Fruit fly (Drosophila melanogaster): Measurements from ENCODE around the gene clumsy.

The clumsy gene

DNA sequence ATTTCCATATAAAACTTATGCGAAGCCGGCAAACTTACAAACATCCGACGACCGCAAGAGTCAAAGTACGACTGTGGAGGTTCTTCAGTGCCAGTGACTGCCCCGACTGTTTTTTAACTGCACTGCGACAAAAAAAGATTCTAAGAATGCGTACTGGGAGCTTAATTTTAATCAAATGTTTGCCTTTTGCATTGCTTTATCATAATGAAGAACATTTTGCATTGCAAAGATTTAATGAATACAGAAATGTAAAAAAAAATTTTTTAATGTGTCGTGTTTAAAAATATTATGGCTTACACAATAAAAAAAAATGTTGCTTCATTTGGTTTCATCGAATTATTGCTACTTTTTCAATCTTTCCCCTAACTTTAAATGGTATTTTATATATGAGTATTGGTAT lies 9.1 kb upstream of the clumsy start:
- TF ChIP-seq noc (tag; optimal IDR thresholded peaks at IDR 0.05), result no peak

DNA sequence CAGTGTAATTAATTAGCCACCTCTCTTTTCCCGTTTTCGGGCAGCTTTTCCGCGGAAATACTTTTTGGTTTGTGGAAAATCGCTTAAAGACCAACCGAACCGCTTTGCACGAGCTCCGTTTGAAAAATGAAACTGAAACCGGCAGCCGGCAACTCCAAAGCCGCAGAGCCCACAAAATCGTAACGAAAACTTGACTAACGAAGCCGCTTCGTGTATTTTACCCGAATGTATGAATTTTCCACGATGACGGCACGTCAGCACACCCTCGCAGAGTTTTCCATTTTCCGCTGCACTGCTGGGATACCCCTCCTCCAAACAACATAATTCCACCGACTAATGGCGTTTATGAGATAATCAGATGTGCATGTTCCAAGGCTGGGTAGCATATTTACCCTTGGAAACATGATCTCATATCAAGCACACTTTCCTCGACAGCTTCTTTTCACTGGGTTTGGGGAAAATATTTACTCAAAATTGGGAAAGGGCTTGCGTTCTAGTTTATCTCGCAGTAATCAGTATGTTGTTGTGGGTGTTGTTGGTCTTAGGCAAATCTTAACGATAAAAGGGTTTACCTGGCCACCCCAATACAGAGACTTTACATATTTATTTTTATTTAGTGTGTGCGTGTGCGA lies 7.5 kb upstream of the clumsy start, which contains the start of gene Ret:
Ret (minus strand) TSS at position 130 of the 632 bp plus-strand sequence.
- TF ChIP-seq noc (tag; optimal IDR thresholded peaks at IDR 0.05), result no peak

DNA sequence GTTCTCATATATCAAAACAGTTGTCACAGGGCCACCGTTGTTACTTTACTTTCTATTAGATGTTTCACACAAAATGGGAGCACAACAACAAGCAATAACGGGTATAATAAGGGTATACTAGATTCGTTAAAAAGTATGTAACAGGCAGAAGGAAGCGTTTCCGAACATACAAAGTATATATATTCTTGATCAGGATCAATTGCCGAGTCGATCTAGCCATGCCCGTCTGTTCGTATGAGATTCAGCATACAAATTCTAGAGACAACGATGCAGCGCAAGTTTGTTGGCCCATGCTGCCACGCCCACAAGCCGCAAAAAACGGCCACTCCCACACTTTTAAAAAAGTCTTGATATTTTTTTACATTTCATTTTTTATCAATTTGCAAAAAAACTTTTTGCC lies 6.0 kb upstream of the clumsy start, which contains the start of gene CG31624:
CG31624 (minus strand) TSS at position 101 of the 400 bp plus-strand sequence.
- no peak for TF ChIP-seq noc (tag; optimal IDR thresholded peaks at IDR 0.05)

DNA sequence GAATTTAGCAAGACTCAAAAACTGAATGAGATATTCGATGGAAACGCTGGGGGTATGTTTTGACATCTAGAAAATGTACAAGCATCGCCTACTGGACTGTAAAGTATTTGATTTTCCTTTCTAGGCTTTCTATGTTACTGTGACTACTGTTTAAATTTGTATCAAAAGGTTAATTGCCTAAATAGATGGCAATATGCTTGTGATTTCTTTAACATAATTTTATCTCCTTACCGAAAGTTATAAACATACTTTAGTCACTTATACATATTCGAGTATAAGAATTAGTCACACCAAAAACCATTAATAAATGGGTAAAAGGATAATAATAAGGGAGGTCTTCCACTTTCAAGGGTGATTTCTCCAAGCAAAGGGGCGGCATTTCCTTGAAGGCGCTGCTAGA lies 3.6 kb upstream of the clumsy start, which contains the start of gene CG31988:
CG31988 (minus strand) TSS at position 101 of the 400 bp plus-strand sequence.
- no peak for TF ChIP-seq noc (tag; optimal IDR thresholded peaks at IDR 0.05)

DNA sequence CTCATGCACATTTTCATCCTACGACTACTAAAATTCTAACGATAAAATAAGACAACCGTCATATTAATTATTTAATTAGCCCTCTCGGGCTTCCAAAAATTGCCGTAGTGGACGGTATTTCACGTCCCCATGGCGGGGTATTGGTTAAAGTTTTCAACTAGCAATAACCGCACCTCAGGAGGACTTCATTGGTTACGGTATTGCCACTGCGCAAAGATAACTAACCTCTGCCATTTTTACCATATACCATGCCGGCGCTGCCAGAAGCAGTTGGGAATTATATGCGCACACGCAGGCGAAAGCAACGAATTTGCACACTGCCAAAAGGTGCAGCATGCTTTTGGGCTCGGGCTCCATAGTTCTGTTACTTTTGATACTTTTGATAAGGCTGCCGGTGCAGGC lies 8.7 kb downstream of the clumsy start:
- TF ChIP-seq noc (tag; optimal IDR thresholded peaks at IDR 0.05), result no peak

DNA sequence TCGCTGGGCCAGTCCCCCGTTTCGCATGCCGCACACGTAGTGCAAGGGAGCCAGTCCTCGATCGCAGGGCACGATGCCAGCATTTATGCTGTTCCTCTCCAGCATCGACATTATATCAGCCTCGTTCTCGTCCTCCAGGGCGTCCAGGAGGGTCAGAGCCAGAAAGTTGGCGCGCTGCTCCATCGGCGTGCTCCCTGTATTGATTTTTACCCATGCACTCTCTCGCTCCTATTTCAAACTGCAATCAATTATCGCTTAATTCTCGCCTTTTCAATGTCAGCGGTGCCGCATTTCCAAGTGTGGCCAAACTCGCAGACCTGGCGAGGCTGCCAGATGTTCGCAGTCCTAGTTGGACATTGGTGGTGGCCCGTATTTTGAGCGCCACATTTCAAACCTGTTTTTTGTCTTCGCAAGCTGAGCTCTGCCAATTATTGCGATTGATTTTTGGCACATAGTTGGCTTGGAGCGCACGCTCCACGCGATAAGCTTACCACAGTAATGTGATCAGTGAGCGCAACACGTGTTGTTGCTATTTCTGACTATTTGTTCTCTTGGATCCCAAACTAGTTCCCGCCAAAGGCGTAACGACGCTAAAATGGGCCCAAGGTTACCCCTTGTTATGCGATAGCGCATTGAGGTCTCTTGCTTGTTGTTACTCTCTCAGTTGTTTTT lies 12.1 kb downstream of the clumsy start, which contains the start of gene CG8679:
CG8679 (minus strand) TSS at position 305 of the 672 bp plus-strand sequence.
- peak; percentile 24 for TF ChIP-seq noc (tag; optimal IDR thresholded peaks at IDR 0.05)

DNA sequence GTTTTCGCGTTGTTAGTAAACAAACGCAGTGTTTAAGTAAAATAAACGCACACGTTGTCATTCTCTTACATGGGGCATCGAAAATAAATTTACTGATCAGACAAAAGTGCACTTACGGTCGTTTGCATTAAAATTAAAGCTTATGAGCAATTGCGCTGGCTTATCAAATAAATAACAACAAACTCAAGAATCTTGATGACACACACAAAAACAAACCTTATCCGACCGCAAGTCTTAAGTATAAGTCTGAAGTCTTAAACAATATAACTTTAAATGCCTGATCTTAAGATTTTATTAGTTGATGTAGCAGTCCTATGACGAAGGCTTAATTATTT lies 12.6 kb downstream of the clumsy start:
- no peak for TF ChIP-seq noc (tag; optimal IDR thresholded peaks at IDR 0.05)

DNA sequence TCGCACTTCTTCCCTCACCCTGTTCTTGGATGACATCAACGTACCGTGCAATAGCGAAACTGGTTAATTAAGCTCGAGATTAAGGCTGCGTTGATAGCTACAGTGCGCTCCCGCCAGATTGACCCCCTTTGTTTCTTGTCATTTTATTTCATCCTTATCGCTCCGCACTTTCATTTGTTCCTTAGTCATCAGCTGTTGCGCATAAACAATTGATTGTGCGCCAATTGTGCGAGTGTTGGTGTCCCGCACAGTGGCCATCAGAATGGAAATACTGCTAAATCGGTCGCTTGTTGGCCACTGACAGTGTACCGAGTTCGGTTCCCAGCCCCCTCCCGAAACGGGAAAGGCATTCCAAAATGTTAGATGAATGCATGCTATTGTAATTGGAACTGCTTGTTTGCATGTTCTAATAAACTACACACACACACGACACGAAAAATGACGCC lies 13.4 kb downstream of the clumsy start:
- peak; percentile 56 for TF ChIP-seq noc (tag; optimal IDR thresholded peaks at IDR 0.05)

DNA sequence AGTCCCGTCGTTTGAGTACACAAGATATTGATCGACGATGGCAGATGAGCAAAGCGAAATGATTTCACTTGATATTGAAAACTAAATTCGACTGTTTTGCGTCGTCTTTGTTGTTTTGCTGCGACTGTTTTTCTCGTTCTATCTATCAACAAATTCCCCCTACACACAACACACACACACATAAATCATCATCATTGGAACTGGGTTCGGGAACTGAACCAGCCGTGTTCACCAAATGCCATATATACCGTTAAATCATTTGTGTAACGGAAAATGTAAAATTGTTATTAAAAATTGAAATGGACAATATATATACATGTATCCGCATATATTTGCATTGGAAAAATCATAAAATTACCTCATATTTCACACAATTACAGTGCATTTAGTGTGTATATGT lies 14.1 kb downstream of the clumsy start, which contains the start of gene Atg18b:
Atg18b (minus strand) TSS at position 177 of the 400 bp plus-strand sequence.
- no peak for TF ChIP-seq noc (tag; optimal IDR thresholded peaks at IDR 0.05)

DNA sequence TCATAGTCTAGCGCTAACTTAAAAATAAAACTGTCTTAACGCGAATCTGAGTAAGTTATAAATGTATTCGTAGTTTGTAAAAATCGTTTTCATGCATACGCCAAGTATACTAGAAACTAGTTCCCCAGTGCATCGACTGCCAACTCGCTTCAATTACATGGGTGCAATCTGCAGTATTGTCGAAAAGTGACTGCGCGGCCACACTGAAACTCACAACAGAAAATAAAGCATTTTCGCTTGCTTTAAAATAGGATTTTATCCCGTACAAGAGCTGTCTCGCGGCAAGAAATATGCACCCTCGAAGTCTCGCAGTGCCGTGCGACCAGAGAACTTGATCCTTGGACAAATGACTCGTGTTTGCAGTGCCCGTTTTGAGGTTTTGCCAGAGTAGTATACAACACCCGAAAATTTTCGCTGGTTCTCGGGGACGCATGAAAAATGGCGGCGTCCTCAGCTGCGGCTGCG lies 14.9 kb downstream of the clumsy start, which contains the start of gene CG8677:
CG8677 (plus strand) TSS at position 199 of the 465 bp plus-strand sequence.
- TF ChIP-seq noc (tag; optimal IDR thresholded peaks at IDR 0.05), result no peak

DNA sequence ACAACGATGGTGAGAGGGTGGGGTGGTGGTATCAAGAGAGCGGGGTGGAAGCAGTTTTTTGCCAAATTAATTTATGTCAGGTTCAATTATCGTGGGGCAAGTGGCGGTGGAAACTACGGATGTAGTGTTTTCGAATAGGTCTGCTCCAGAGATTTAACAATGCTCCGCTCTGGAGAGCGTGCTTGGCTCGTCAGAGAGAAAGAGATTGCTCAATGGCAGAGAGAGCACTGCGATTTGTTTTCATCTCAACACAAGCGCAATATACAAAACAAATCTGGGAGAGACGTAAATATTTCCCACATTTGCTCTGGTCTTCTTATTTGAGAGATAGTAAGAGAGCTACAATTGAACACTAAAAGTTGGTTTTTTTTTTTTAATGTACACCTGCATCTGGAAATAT lies 15.5 kb downstream of the clumsy start:
- no peak for TF ChIP-seq noc (tag; optimal IDR thresholded peaks at IDR 0.05)

DNA sequence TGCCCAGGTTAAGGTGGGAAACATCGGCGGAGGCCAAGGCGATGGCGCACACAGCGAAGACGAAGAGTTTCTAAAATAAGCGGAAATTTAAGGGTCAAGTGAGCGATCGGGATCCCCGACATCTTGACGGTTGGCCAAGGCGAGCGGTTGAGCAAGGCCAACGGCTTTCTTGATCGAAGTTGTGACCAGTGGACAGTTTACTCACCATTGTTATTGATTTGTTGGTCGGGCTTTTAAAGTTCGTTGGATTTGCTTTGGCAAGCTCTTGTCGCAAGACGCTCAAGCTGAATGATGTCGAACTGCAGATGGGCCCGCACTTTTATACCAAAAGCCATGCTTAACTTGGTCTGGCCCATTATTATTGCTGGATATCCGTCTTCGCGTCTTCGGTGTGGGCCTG lies 27.1 kb downstream of the clumsy start:
- no peak for TF ChIP-seq noc (tag; optimal IDR thresholded peaks at IDR 0.05)

DNA sequence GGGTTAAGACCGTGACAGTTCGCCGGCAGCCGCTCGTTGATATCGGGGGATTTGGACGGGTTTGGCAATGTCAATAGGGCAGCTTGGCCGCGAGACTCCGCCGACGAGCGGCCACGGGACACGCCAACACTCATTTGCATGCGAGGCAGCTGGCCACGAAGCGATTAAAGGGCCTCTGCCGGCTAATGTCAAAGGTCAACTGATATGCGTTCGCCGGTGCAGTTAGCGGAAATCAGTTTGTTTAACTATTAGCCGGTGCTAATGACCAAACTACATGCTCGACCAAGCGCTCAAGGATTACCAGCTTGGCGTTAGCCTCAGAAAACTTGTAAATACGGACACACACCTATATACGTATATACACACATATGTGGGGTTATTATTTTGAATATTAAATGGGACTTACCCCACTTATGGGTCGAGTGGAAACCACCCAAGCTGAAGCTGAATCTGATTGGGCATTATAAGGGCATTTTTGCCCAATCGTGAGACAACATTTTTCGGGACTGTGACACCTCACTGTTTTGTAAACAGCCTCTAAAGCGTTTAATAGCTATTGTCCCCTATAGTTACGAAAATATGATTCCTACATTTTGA lies 28.2 kb downstream of the clumsy start:
- TF ChIP-seq noc (tag; optimal IDR thresholded peaks at IDR 0.05), result no peak

DNA sequence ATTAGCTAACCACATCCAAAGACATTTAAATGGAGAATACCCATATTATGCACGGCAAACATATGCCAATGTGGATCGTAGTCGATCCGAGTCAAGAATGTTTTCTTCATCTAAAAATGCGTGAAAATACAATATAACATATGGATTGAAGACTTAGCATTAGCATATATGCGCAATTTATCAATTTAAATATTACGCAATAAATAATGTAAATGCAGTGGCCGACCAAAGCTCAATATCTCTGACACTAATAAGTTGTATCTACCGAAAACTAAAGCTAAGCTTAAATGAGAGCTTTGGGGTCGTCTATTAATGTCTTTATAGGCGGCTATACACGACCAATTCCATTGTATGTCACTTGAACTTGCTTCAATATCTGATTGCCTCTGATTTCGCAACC lies 29.2 kb downstream of the clumsy start:
- TF ChIP-seq noc (tag; optimal IDR thresholded peaks at IDR 0.05), result no peak

DNA sequence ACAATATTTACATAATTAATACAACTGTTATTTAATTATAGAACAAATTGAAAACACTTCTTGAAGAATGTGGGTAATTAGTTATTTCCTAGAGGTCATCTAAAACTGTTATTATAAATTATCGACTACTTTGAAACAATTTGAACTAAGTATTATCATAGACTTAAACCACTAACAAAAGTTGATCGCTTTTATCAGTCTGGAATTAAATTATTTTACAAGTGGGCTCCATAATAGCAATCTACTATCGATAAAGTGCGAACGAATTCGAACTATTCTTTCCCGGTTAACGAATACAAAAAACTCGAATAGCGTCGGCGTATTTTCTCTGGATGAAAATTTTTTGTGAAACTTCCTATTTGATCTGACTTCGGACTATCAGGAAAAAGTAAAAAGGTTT lies 30.3 kb downstream of the clumsy start, which contains the start of gene CG31626:
CG31626 (minus strand) TSS at position 101 of the 400 bp plus-strand sequence.
- TF ChIP-seq noc (tag; optimal IDR thresholded peaks at IDR 0.05), result no peak

DNA sequence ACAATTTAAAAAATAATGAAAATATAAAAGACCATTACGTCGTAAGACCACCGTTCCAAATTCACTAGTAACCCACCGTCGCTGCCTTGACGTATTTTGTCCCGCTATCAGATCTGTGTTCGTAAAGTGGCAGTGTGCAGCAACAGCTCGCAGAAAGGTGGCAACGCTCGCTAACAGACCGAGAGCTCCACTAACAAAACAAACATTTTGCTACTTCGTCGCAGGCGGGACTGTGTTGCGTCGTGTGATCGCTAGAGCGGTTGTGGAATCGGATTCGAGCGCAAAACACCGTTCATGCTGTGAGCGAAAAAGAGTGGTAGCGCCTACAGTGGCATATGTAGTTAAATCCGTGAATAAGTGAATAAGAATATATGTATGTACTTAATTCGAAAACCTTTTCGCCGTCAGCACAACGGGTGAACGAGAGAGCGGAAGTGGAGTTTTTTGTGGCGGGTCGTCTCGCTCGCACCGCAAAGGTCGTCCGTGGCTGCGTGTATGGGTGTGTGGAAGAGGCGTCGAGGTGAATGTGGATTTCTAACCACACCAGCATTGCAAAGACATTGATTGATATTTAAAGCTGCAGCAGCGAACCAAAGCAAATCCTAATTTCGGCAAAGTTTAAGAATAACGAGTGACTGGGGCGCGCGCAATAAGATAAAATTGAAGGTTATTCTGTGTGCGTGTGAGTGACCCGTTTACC lies 30.9 kb downstream of the clumsy start, which contains the start of gene Hr39:
Hr39 (plus strand) TSS at position 203 of the 700 bp plus-strand sequence.
- TF ChIP-seq noc (tag; optimal IDR thresholded peaks at IDR 0.05), result peak; percentile 32

All from whole organism, larva.